Worm (Caenorhabditis elegans) whole organism, L3 larva: ENCODE measurements around the gene bath-36.

ENCODE experiments used
- aly-2 ChIP-seq: fragments of 150-350 bp; optimal IDR thresholded peaks from 2 replicates; lab custom pipeline; 2014; ENCODE audit warnings: missing biosample characterization, missing genetic modification characterization
- ama-1 ChIP-seq: fragments of 150-350 bp; optimal IDR thresholded peaks from 2 replicates; lab custom pipeline; 2018
- ceh-16 ChIP-seq: sonication (generic microtip); optimal IDR thresholded peaks from 2 replicates; lab custom pipeline; 2017; ENCODE audit warnings: missing biosample characterization, missing genetic modification characterization
- ceh-28 ChIP-seq: fragments of 150-350 bp; optimal IDR thresholded peaks from 2 replicates; lab custom pipeline; 2014; ENCODE audit warnings: missing biosample characterization, missing genetic modification reagents, missing genetic modification characterization
- ceh-82 ChIP-seq: fragments of 150-350 bp; optimal IDR thresholded peaks from 2 replicates; lab custom pipeline; 2014; ENCODE audit warnings: missing biosample characterization, missing genetic modification characterization
- ceh-9 ChIP-seq: sonication (generic microtip); optimal IDR thresholded peaks from 2 replicates; lab custom pipeline; 2018; ENCODE audit warnings: missing biosample characterization, missing genetic modification characterization
- daf-12 ChIP-seq: fragments of 150-350 bp; optimal IDR thresholded peaks from 2 replicates; lab custom pipeline; 2014; ENCODE audit warnings: missing biosample characterization, missing genetic modification reagents, missing genetic modification characterization
- egl-27 ChIP-seq: sonication (generic microtip); optimal IDR thresholded peaks from 4 replicates; lab custom pipeline; 2017; ENCODE audit warnings: missing biosample characterization, missing genetic modification reagents, missing genetic modification characterization
- egl-5 ChIP-seq: fragments of 150-350 bp; optimal IDR thresholded peaks from 2 replicates; lab custom pipeline; 2017; ENCODE audit warnings: missing biosample characterization, missing genetic modification reagents, missing genetic modification characterization, inconsistent platforms
- elt-2 ChIP-seq: sonication (generic microtip); optimal IDR thresholded peaks from 2 replicates; lab custom pipeline; 2016; ENCODE audit warnings: missing genetic modification reagents, mild to moderate bottlenecking, missing genetic modification characterization, missing compliant biosample characterization
- elt-3 ChIP-seq, 3 experiments: fragments of 150-350 bp in 1 of 3; sonication (generic microtip) in 2 of 3; optimal IDR thresholded peaks; 2 replicates in 2 of 3; 4 replicates in 1 of 3; lab custom pipeline; 2014 to 2017; ENCODE audit warnings: missing biosample characterization in 3 of 3, missing genetic modification characterization in 3 of 3
- eor-1 ChIP-seq, 2 experiments: fragments of 150-350 bp; optimal IDR thresholded peaks; 2 replicates each; lab custom pipeline; 2014 to 2018; ENCODE audit warnings: missing biosample characterization in 2 of 2, missing genetic modification characterization in 2 of 2
- fkh-10 ChIP-seq: sonication (generic microtip); optimal IDR thresholded peaks from 2 replicates; lab custom pipeline; 2017; ENCODE audit warnings: missing biosample characterization, missing genetic modification reagents, missing genetic modification characterization
- fkh-2 ChIP-seq: fragments of 150-350 bp; optimal IDR thresholded peaks from 2 replicates; lab custom pipeline; 2014; ENCODE audit warnings: missing biosample characterization, missing genetic modification reagents, missing genetic modification characterization
- jun-1 ChIP-seq: fragments of 150-350 bp; optimal IDR thresholded peaks from 2 replicates; lab custom pipeline; 2014; ENCODE audit warnings: missing biosample characterization, missing genetic modification reagents, missing genetic modification characterization
- lin-15B ChIP-seq: fragments of 150-350 bp; optimal IDR thresholded peaks from 2 replicates; lab custom pipeline; 2014; ENCODE audit warnings: missing biosample characterization, missing genetic modification characterization
- lin-39 ChIP-seq: fragments of 150-350 bp; optimal IDR thresholded peaks from 2 replicates; lab custom pipeline; 2018; ENCODE audit warnings: missing biosample characterization, missing genetic modification reagents, missing genetic modification characterization
- mdl-1 ChIP-seq: fragments of 150-350 bp; optimal IDR thresholded peaks from 2 replicates; lab custom pipeline; 2014; ENCODE audit warnings: missing biosample characterization, missing genetic modification characterization
- mml-1 ChIP-seq: fragments of 150-350 bp; sonication (generic microtip); optimal IDR thresholded peaks from 3 replicates; lab custom pipeline; 2014; ENCODE audit warnings: missing biosample characterization, missing genetic modification characterization
- nfya-1 ChIP-seq: sonication (generic microtip); optimal IDR thresholded peaks from 2 replicates; lab custom pipeline; 2017; ENCODE audit warnings: missing genetic modification characterization, mild to moderate bottlenecking, missing compliant biosample characterization, antibody characterized with exemption, moderate library complexity; ENCODE audit not compliant: insufficient read depth
- nhr-11 ChIP-seq: fragments of 150-350 bp; optimal IDR thresholded peaks from 2 replicates; lab custom pipeline; 2014; ENCODE audit warnings: missing biosample characterization, missing genetic modification characterization
- nhr-12 ChIP-seq: fragments of 150-350 bp; optimal IDR thresholded peaks from 2 replicates; lab custom pipeline; 2014; ENCODE audit warnings: missing biosample characterization, missing genetic modification characterization
- nhr-23 ChIP-seq: fragments of 150-350 bp; optimal IDR thresholded peaks from 2 replicates; lab custom pipeline; 2014; ENCODE audit warnings: missing biosample characterization, missing genetic modification reagents, missing genetic modification characterization
- nhr-237 ChIP-seq: fragments of 150-350 bp; optimal IDR thresholded peaks from 2 replicates; lab custom pipeline; 2014; ENCODE audit warnings: missing biosample characterization, missing genetic modification characterization
- nhr-25 ChIP-seq: sonication (generic microtip); optimal IDR thresholded peaks from 2 replicates; lab custom pipeline; 2017; ENCODE audit warnings: missing biosample characterization, missing genetic modification characterization
- nhr-28 ChIP-seq: fragments of 150-350 bp; optimal IDR thresholded peaks from 2 replicates; lab custom pipeline; 2014; ENCODE audit warnings: missing biosample characterization, missing genetic modification characterization
- nhr-67 ChIP-seq: fragments of 150-350 bp; optimal IDR thresholded peaks from 2 replicates; lab custom pipeline; 2014; ENCODE audit warnings: missing biosample characterization, missing genetic modification characterization
- pha-4 ChIP-seq: fragments of 150-350 bp; optimal IDR thresholded peaks from 2 replicates; lab custom pipeline; 2014; ENCODE audit warnings: missing biosample characterization, missing genetic modification reagents, missing genetic modification characterization
- pqm-1 ChIP-seq: fragments of 150-350 bp; optimal IDR thresholded peaks from 2 replicates; lab custom pipeline; 2017; ENCODE audit warnings: missing biosample characterization, missing genetic modification characterization, inconsistent platforms
- sea-2 ChIP-seq: fragments of 150-350 bp; sonication (generic microtip); optimal IDR thresholded peaks from 4 replicates; lab custom pipeline; 2014; ENCODE audit warnings: missing biosample characterization, missing genetic modification reagents, missing genetic modification characterization
- snpc-4 ChIP-seq: fragments of 150-350 bp; optimal IDR thresholded peaks from 2 replicates; lab custom pipeline; 2014; ENCODE audit warnings: missing biosample characterization, missing genetic modification characterization
- tbx-2 ChIP-seq: sonication (generic microtip); optimal IDR thresholded peaks from 2 replicates; lab custom pipeline; 2016; ENCODE audit warnings: mild to moderate bottlenecking, missing genetic modification characterization, missing compliant biosample characterization
- unc-39 ChIP-seq: sonication (generic microtip); optimal IDR thresholded peaks from 4 replicates; lab custom pipeline; 2017; ENCODE audit warnings: missing biosample characterization, missing genetic modification characterization
- ztf-11 ChIP-seq: fragments of 150-350 bp; optimal IDR thresholded peaks from 2 replicates; lab custom pipeline; 2014; ENCODE audit warnings: missing biosample characterization, missing genetic modification characterization

Gene bath-36

ce11 chrV:15143798-15144197 is 43.9 kb upstream of the bath-36 start, which contains the start of gene K08F9.4 (continued):
- no peak for TF ChIP-seq nhr-237 (tag; lab: Kevin White, UChicago)
- no peak for TF ChIP-seq tbx-2 (tag; lab: Kevin White, UChicago)
- TF ChIP-seq eor-1 (tag; optimal IDR thresholded peaks at IDR 0.05; lab: Kevin White, UChicago) = no peak
- no peak for TF ChIP-seq egl-27 (tag; lab: Kevin White, UChicago)
- no peak for TF ChIP-seq nhr-11
- TF ChIP-seq mdl-1 = no peak
- TF ChIP-seq nhr-25 (tag; lab: Kevin White, UChicago) = peak; percentile 49
- no peak for TF ChIP-seq ama-1 (lab: Kevin White, UChicago)
- TF ChIP-seq ceh-16 (tag; lab: Kevin White, UChicago) = no peak
- TF ChIP-seq ceh-28 (tag; lab: Kevin White, UChicago) = no peak
- no peak for TF ChIP-seq ceh-9 (tag; lab: Kevin White, UChicago)
- TF ChIP-seq fkh-10 = no peak
- no peak for TF ChIP-seq ztf-11
- TF ChIP-seq nhr-28 (tag; lab: Kevin White, UChicago) = no peak
- TF ChIP-seq fkh-2 = no peak
- no peak for TF ChIP-seq egl-5 (tag; lab: Kevin White, UChicago)
- TF ChIP-seq pqm-1 (tag; lab: Kevin White, UChicago) = no peak

ce11 chrV:15147776-15148175 is 39.9 kb upstream of the bath-36 start, which contains the start of gene T09F5.20:
T09F5.20 (minus strand) TSS chrV:15147876.
- no peak for TF ChIP-seq aly-2
- no peak for TF ChIP-seq lin-39 (tag; lab: Kevin White, UChicago)
- no peak for TF ChIP-seq mml-1 (tag; lab: Kevin White, UChicago)
- no peak for TF ChIP-seq lin-15B (tag; lab: Kevin White, UChicago)
- TF ChIP-seq egl-5 (tag; lab: Kevin White, UChicago) = no peak
- no peak for TF ChIP-seq fkh-10
- TF ChIP-seq jun-1 (tag; lab: Kevin White, UChicago) = no peak
- no peak for TF ChIP-seq ceh-82 (tag; lab: Kevin White, UChicago)
- TF ChIP-seq ceh-28 (tag; lab: Kevin White, UChicago) = no peak
- no peak for TF ChIP-seq eor-1 (tag; optimal IDR thresholded peaks at IDR 0.05; lab: Kevin White, UChicago)
- no peak for TF ChIP-seq ceh-16 (tag; lab: Kevin White, UChicago)
- no peak for TF ChIP-seq unc-39 (tag; lab: Kevin White, UChicago)
- TF ChIP-seq nhr-237 (tag; lab: Kevin White, UChicago) = no peak
- TF ChIP-seq nhr-12 (tag; lab: Kevin White, UChicago) = no peak
- TF ChIP-seq nhr-11 = no peak
- TF ChIP-seq elt-3 (tag; optimal IDR thresholded peaks at IDR 0.05; lab: Kevin White, UChicago) = no peak

- no peak for TF ChIP-seq sea-2 (GFP tag; lab: Kevin White, UChicago)
These were observed 38.9 kb upstream of the bath-36 start, which contains the start of gene T09F5.1 for ce11 chrV:15148800-15149199. T09F5.1 (plus strand) TSS chrV:15149100.

- TF ChIP-seq nfya-1 (tag; lab: Kevin White, UChicago) (peak; percentile 58), eor-1 (tag; optimal IDR thresholded peaks at IDR 0.05; lab: Kevin White, UChicago) (no peak)
These were observed 37.5 kb upstream of the bath-36 start for ce11 chrV:15150176-15150575.

ce11 chrV:15150661-15151060 is 37.0 kb upstream of the bath-36 start, which contains the start of gene T09F5.2:
T09F5.2 (plus strand) TSS chrV:15150961.
- no peak for TF ChIP-seq nfya-1 (tag; lab: Kevin White, UChicago)
- no peak for TF ChIP-seq nhr-28 (tag; lab: Kevin White, UChicago)
- TF ChIP-seq lin-15B (tag; lab: Kevin White, UChicago) = no peak
- no peak for TF ChIP-seq tbx-2 (tag; lab: Kevin White, UChicago)
- no peak for TF ChIP-seq elt-2 (tag; lab: Kevin White, UChicago)
- TF ChIP-seq pha-4 (tag; lab: Kevin White, UChicago) = no peak
- no peak for TF ChIP-seq fkh-10
- no peak for TF ChIP-seq nhr-23 (tag; lab: Kevin White, UChicago)
- TF ChIP-seq eor-1 (tag; optimal IDR thresholded peaks at IDR 0.05; lab: Kevin White, UChicago) = no peak
- TF ChIP-seq snpc-4 (tag; lab: Kevin White, UChicago) = no peak
- no peak for TF ChIP-seq jun-1 (tag; lab: Kevin White, UChicago)
- no peak for TF ChIP-seq daf-12 (tag; lab: Kevin White, UChicago)
- no peak for TF ChIP-seq nhr-67 (tag; lab: Kevin White, UChicago)
- TF ChIP-seq ceh-82 (tag; lab: Kevin White, UChicago) = no peak
- no peak for TF ChIP-seq egl-5 (tag; lab: Kevin White, UChicago)
